Worm (Caenorhabditis elegans): ENCODE measurements around the gene bli-1.

The bli-1 gene

DNA sequence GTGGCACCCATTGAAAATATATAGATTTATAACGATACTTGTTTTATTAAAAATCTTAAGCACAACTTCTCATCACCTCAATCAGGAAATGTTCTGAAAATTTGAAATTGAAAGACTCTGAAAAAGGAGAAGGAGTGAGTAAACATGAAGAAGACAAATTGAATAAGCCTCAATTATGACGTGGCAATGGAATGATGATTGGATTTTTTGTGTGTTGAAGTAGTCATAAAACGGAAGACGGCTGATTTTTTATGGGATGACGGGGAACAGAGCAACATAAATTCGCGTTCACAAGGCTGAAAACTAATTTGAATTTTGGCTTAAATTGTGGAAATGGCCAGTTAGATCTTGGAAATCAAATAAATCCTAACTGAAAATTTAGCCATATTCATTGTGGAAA lies 22.8 kb downstream of the bli-1 start, which contains the start of gene glb-12:
Gene glb-12 (minus strand): TSS at position 101 of the 400 bp plus-strand sequence.
- TF ChIP-seq swsn-7 (tag; optimal IDR thresholded peaks at IDR 0.05) = no peak

DNA sequence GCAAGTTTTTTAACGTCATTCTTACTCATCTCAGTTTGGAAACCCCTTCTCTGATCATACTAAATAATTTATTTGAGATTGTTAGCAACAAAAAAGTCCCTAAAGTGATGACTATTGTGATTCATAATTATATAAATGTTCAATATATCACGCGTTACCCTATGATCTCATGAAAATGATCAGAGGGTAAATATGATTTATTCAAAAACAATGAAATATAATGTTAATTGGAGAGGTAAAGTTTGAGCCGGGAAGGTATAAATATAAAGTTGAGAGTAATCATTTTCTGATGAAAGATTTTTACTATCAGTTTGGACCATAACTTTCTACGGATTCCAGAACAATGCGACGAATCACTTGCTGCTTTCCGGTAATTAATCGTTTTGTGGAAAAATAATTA lies 28.3 kb downstream of the bli-1 start, which contains the start of gene C52A11.3:
Gene C52A11.3 (plus strand): TSS at position 301 of the 400 bp plus-strand sequence.
- TF ChIP-seq ceh-8 (GFP tag; optimal IDR thresholded peaks at IDR 0.05) = peak; percentile 68
- TF ChIP-seq lin-14 (GFP tag; optimal IDR thresholded peaks at IDR 0.05) = no peak
- TF ChIP-seq nhr-28 (tag; optimal IDR thresholded peaks at IDR 0.05) = no peak

DNA sequence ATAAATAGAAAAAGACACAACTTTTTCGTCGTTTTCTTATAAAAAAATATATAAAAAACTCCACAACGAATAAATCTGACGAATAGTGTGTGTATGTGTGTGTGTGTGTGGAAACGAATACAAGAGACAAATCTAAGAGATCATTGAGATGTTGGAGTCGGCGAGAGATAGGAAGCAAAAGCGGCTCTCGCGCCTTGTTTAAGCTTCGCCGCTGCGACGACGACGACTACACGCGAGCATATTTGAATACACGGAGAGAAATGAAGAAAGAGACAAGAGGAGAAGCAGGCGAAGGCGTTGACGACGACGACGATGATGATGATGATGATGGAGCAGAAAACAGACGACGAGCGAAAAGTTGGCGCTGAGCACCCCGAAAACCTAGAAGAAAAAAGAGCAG lies 36.0 kb downstream of the bli-1 start:
- TF ChIP-seq zip-4 (GFP tag; optimal IDR thresholded peaks at IDR 0.05) = no peak
- peak; percentile 39 for TF ChIP-seq swsn-7 (tag; optimal IDR thresholded peaks at IDR 0.05)
- peak in 1 of 2 experiments; percentile 41 for TF ChIP-seq lsy-2 (tag; optimal IDR thresholded peaks at IDR 0.05)
- no peak for TF ChIP-seq unc-98 (GFP tag; IDR thresholded peaks at IDR 0.05)
- no peak for TF ChIP-seq ztf-4 (tag; optimal IDR thresholded peaks at IDR 0.05)
- TF ChIP-seq nhr-71 (tag; optimal IDR thresholded peaks at IDR 0.05) = peak; percentile 39
- peak; percentile 4 to 49 (median 8) for TF ChIP-seq ceh-82 (tag; optimal IDR thresholded peaks at IDR 0.05)
- no peak for TF ChIP-seq nhr-90 (tag; optimal IDR thresholded peaks at IDR 0.05; ENCODE audit: poor library complexity)
- TF ChIP-seq blmp-1 (tag; optimal IDR thresholded peaks at IDR 0.05) = no peak
- TF ChIP-seq unc-86 (tag; optimal IDR thresholded peaks at IDR 0.05) = peak; percentile 56
- peak; percentile 15 for TF ChIP-seq snu-23 (GFP tag; optimal IDR thresholded peaks at IDR 0.05)
- peak; percentile 53 for TF ChIP-seq egl-13 (tag; optimal IDR thresholded peaks at IDR 0.05)
- TF ChIP-seq fkh-10 (GFP tag; optimal IDR thresholded peaks at IDR 0.05) = peak; percentile 20
- TF ChIP-seq nhr-47 (tag; optimal IDR thresholded peaks at IDR 0.05) = peak; percentile 31
- TF ChIP-seq unc-30 (tag; optimal IDR thresholded peaks at IDR 0.05) = no peak
- no peak for TF ChIP-seq ets-5 (GFP tag; IDR thresholded peaks at IDR 0.05)
- peak; percentile 69 for TF ChIP-seq fkh-8 (tag; optimal IDR thresholded peaks at IDR 0.05)
- TF ChIP-seq tbx-2 (tag; optimal IDR thresholded peaks at IDR 0.05) = peak; percentile 24
- TF ChIP-seq efl-1 (optimal IDR thresholded peaks at IDR 0.05) = peak; percentile 20 to 48
- TF ChIP-seq efl-1 (GFP tag; optimal IDR thresholded peaks at IDR 0.05 in 1 of 2) = peak in 1 of 2 experiments; percentile 11
- peak; percentile 34 for TF ChIP-seq dsc-1 (tag; optimal IDR thresholded peaks at IDR 0.05)
- TF ChIP-seq lin-39 (tag; optimal IDR thresholded peaks at IDR 0.05) = no peak
- peak; percentile 79 for TF ChIP-seq lin-14 (GFP tag; optimal IDR thresholded peaks at IDR 0.05)
- TF ChIP-seq irx-1 (tag; optimal IDR thresholded peaks at IDR 0.05) = no peak
- peak in 1 of 2 experiments; percentile 34 for TF ChIP-seq lin-35 (GFP tag; optimal IDR thresholded peaks at IDR 0.05)
- no peak for TF ChIP-seq ceh-8 (GFP tag; optimal IDR thresholded peaks at IDR 0.05)

DNA sequence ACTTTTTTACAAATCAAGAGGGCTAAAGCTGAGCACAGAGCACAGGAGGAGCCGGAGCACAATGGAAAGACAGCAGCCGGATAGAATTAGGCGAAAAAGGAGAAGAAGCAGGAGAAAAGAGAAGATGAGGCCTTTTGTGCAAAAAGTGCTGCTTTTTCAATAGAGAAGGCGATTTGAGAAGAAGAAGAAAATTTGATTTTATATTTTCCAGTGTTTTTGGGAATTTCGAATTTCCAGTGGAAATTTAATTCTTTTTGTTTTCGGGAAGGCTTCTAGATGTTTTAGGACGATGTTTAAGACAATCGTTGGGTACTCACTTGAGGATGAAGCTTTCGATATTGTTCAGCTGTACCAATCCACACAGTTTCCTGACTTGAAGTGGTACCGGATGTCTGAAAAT lies 44.9 kb downstream of the bli-1 start:
- TF ChIP-seq mef-2 (tag; optimal IDR thresholded peaks at IDR 0.05) = no peak
- TF ChIP-seq lin-14 (GFP tag; optimal IDR thresholded peaks at IDR 0.05) = peak; percentile 40
- no peak for TF ChIP-seq dpl-1 (GFP tag; optimal IDR thresholded peaks at IDR 0.05)
- TF ChIP-seq lin-13 (GFP tag; optimal IDR thresholded peaks at IDR 0.05) = no peak
- TF ChIP-seq unc-98 (GFP tag; IDR thresholded peaks at IDR 0.05) = no peak
- TF ChIP-seq nhr-77 (tag; optimal IDR thresholded peaks at IDR 0.05) = no peak
- peak; percentile 94 for TF ChIP-seq fkh-10 (GFP tag; optimal IDR thresholded peaks at IDR 0.05)
- no peak for TF ChIP-seq ets-5 (GFP tag; IDR thresholded peaks at IDR 0.05)
- no peak for TF ChIP-seq ztf-4 (tag; optimal IDR thresholded peaks at IDR 0.05)
- TF ChIP-seq unc-62 (GFP tag; optimal IDR thresholded peaks at IDR 0.05) = no peak
- TF ChIP-seq lin-35 (GFP tag; optimal IDR thresholded peaks at IDR 0.05) = no peak
- no peak for TF ChIP-seq ceh-82 (tag; optimal IDR thresholded peaks at IDR 0.05)
- no peak for TF ChIP-seq fkh-8 (tag; optimal IDR thresholded peaks at IDR 0.05)
- TF ChIP-seq nhr-20 (tag; optimal IDR thresholded peaks at IDR 0.05) = no peak
- no peak for TF ChIP-seq blmp-1 (tag; optimal IDR thresholded peaks at IDR 0.05)

DNA sequence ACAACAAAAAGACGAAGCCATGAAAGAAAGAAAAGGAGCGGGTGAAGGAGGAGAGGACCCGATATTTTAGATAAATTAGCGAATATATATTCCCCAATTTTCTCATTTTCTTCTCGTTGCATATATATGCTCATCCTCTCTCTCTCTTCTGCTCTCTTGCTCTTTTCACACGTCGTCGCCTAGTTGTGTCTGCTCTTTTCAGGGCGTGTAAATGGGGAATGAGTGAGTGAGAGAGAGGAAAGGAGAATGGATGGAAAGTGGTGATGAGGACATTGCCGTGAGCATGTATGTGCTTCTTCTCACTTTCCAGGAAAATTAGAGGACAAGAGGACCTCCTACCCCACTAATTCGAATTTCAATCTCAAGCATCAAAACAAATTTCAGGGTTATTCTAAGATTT lies 46.7 kb downstream of the bli-1 start:
- no peak for TF ChIP-seq tlp-1 (tag; optimal IDR thresholded peaks at IDR 0.05)
- no peak for TF ChIP-seq sup-37 (GFP tag; optimal IDR thresholded peaks at IDR 0.05)
- no peak for TF ChIP-seq fkh-4 (tag; optimal IDR thresholded peaks at IDR 0.05; ENCODE audit: borderline replicate concordance)
- no peak for TF ChIP-seq nhr-84 (tag; optimal IDR thresholded peaks at IDR 0.05)
- no peak for TF ChIP-seq unc-30 (tag; optimal IDR thresholded peaks at IDR 0.05)
- TF ChIP-seq zag-1 (tag; optimal IDR thresholded peaks at IDR 0.05) = no peak
- no peak for TF ChIP-seq ces-1 (GFP tag; optimal IDR thresholded peaks at IDR 0.05)
- no peak for TF ChIP-seq nhr-76 (tag; optimal IDR thresholded peaks at IDR 0.05)
- no peak for TF ChIP-seq nhr-20 (tag; optimal IDR thresholded peaks at IDR 0.05)
- peak; percentile 30 for TF ChIP-seq egl-13 (tag; optimal IDR thresholded peaks at IDR 0.05)
- no peak for TF ChIP-seq snu-23 (GFP tag; optimal IDR thresholded peaks at IDR 0.05)
- TF ChIP-seq ceh-90 (tag; optimal IDR thresholded peaks at IDR 0.05) = no peak
- TF ChIP-seq elt-2 (tag; optimal IDR thresholded peaks at IDR 0.05) = no peak
- TF ChIP-seq pqm-1 (tag; optimal IDR thresholded peaks at IDR 0.05) = no peak
- TF ChIP-seq skn-1 (tag; optimal IDR thresholded peaks at IDR 0.05) = no peak
- no peak for TF ChIP-seq snpc-4 (tag; optimal IDR thresholded peaks at IDR 0.05)
- no peak for TF ChIP-seq xbp-1 (tag; optimal IDR thresholded peaks at IDR 0.05)
- no peak for TF ChIP-seq nhr-90 (tag; optimal IDR thresholded peaks at IDR 0.05; ENCODE audit: poor library complexity)

All from whole organism, L1 larva.